Fruit fly (Drosophila melanogaster): ENCODE results near the gene CG34273.

dm6 chr3R:14505120-14505519 lies 11.7 kb upstream of the CG34273 start:
- TF ChIP-seq ovo (GFP tag; optimal IDR thresholded peaks at IDR 0.05), result no peak
- TF ChIP-seq pad (GFP tag; optimal IDR thresholded peaks at IDR 0.05), result no peak
- no peak for TF ChIP-seq Clk (GFP tag; optimal IDR thresholded peaks at IDR 0.05)
- no peak for TF ChIP-seq Hr96 (GFP tag; optimal IDR thresholded peaks at IDR 0.05)
- TF ChIP-seq kay (GFP tag; ENCODE audit: borderline replicate concordance), result no peak
- no peak for TF ChIP-seq CG5204 (GFP tag; optimal IDR thresholded peaks at IDR 0.05)
- no peak for TF ChIP-seq bab1 (GFP tag; optimal IDR thresholded peaks at IDR 0.05)
- no peak for TF ChIP-seq Mnt (GFP tag; optimal IDR thresholded peaks at IDR 0.05)
- TF ChIP-seq tj (GFP tag; optimal IDR thresholded peaks at IDR 0.05), result no peak
- no peak for TF ChIP-seq Crg-1 (GFP tag; optimal IDR thresholded peaks at IDR 0.05)
- no peak for TF ChIP-seq CG1620 (GFP tag; optimal IDR thresholded peaks at IDR 0.05)
- no peak for TF ChIP-seq CG33017 (tag; optimal IDR thresholded peaks at IDR 0.05)
- TF ChIP-seq CG7045 (GFP tag; optimal IDR thresholded peaks at IDR 0.05), result no peak
- no peak for TF ChIP-seq toe (GFP tag; optimal IDR thresholded peaks at IDR 0.05)

Data from whole organism, adult.